Fruit fly (Drosophila melanogaster) whole organism, embryonic: ENCODE results near the gene Syt1.

Source experiments
- Abd-B ChIP-seq: fragments of 200-800 bp; sonication (Bioruptor generic); optimal IDR thresholded peaks from 2 replicates; lab custom pipeline; 2018; ENCODE audit warnings: missing biosample characterization, mild to moderate bottlenecking, missing genetic modification characterization, moderate library complexity
- Atf3 ChIP-seq: fragments of 200-800 bp; sonication (Bioruptor generic); optimal IDR thresholded peaks from 3 replicates; lab custom pipeline; 2016; ENCODE audit warnings: missing biosample characterization, missing genetic modification characterization
- B-H2 ChIP-seq: fragments of 200-800 bp; sonication (Bioruptor generic); optimal IDR thresholded peaks from 2 replicates; lab custom pipeline; 2018; ENCODE audit warnings: missing biosample characterization, mild to moderate bottlenecking, missing genetic modification characterization
- BtbVII ChIP-seq: fragments of 200-800 bp; sonication (Bioruptor generic); optimal IDR thresholded peaks from 3 replicates; lab custom pipeline; 2017; ENCODE audit warnings: missing biosample characterization, mild to moderate bottlenecking, missing genetic modification characterization
- CG10267 ChIP-seq: fragments of 200-800 bp; sonication (Bioruptor generic); optimal IDR thresholded peaks from 2 replicates; lab custom pipeline; 2018; ENCODE audit warnings: missing biosample characterization, mild to moderate bottlenecking, missing genetic modification characterization, moderate library complexity
- CG10462 ChIP-seq: fragments of 200-800 bp; sonication (Bioruptor generic); optimal IDR thresholded peaks from 2 replicates; lab custom pipeline; 2016; ENCODE audit warnings: missing biosample characterization, missing genetic modification characterization
- CG12769 ChIP-seq: fragments of 200-800 bp; sonication (Bioruptor generic); optimal IDR thresholded peaks from 2 replicates; lab custom pipeline; 2019; ENCODE audit warnings: missing biosample characterization, mild to moderate bottlenecking, missing genetic modification characterization, moderate library complexity
- CG13424 ChIP-seq: fragments of 200-800 bp; sonication (Bioruptor generic); optimal IDR thresholded peaks from 2 replicates; lab custom pipeline; 2019; ENCODE audit warnings: missing biosample characterization, mild to moderate bottlenecking, missing genetic modification characterization, moderate library complexity
- CG14050 ChIP-seq: fragments of 200-800 bp; sonication (Bioruptor generic); IDR thresholded peaks from 3 replicates; pipeline ENCODE4 v1.3.6; 2022; ENCODE audit warnings: missing biosample characterization, missing genetic modification characterization
- CG14667 ChIP-seq: fragments of 200-800 bp; sonication (Bioruptor generic); IDR thresholded peaks from 2 replicates; pipeline ENCODE4 v1.3.6; 2022; ENCODE audit warnings: missing biosample characterization, missing genetic modification characterization
- CG16815 ChIP-seq: fragments of 200-800 bp; sonication (Bioruptor generic); optimal IDR thresholded peaks from 3 replicates; lab custom pipeline; 2017; ENCODE audit warnings: missing biosample characterization, mild to moderate bottlenecking, missing genetic modification characterization
- CG17912 ChIP-seq: fragments of 200-800 bp; sonication (Bioruptor generic); optimal IDR thresholded peaks from 2 replicates; lab custom pipeline; 2018; ENCODE audit warnings: missing biosample characterization, mild to moderate bottlenecking, missing genetic modification characterization
- CG18619 ChIP-seq: fragments of 200-800 bp; sonication (Bioruptor generic); optimal IDR thresholded peaks from 3 replicates; lab custom pipeline; 2017; ENCODE audit warnings: missing biosample characterization, mild to moderate bottlenecking, missing genetic modification characterization
- CG2199 ChIP-seq: fragments of 200-800 bp; sonication (Bioruptor generic); IDR thresholded peaks from 3 replicates; pipeline ENCODE4 v1.3.6; 2022; ENCODE audit warnings: missing biosample characterization, missing genetic modification characterization
- CG32772 ChIP-seq: fragments of 200-800 bp; sonication (Bioruptor generic); IDR thresholded peaks from 2 replicates; pipeline ENCODE4 v1.3.6; 2022; ENCODE audit warnings: missing biosample characterization, missing genetic modification characterization
- CG4282 ChIP-seq: fragments of 200-800 bp; sonication (Bioruptor generic); optimal IDR thresholded peaks from 2 replicates; lab custom pipeline; 2016; ENCODE audit warnings: missing biosample characterization, missing genetic modification characterization
- CG43689 ChIP-seq: fragments of 200-800 bp; sonication (Bioruptor generic); IDR thresholded peaks from 2 replicates; pipeline ENCODE4 v1.3.6; 2022; ENCODE audit warnings: missing biosample characterization, missing genetic modification characterization
- CG4730 ChIP-seq: fragments of 200-800 bp; sonication (Bioruptor generic); IDR thresholded peaks from 2 replicates; pipeline ENCODE4 v1.3.6; 2022; ENCODE audit warnings: missing biosample characterization, missing genetic modification characterization
- CG4854 ChIP-seq: fragments of 200-800 bp; sonication (Bioruptor generic); optimal IDR thresholded peaks from 2 replicates; lab custom pipeline; 2016; ENCODE audit warnings: missing biosample characterization, missing genetic modification characterization, inconsistent platforms
- CG6272 ChIP-seq: fragments of 200-800 bp; sonication (Bioruptor generic); IDR thresholded peaks from 2 replicates; pipeline ENCODE4 v1.3.6; 2022; ENCODE audit warnings: missing biosample characterization, missing genetic modification characterization
- CG7786 ChIP-seq: fragments of 200-800 bp; sonication (Bioruptor generic); optimal IDR thresholded peaks from 2 replicates; lab custom pipeline; 2016; ENCODE audit warnings: missing biosample characterization, missing genetic modification characterization
- CkIIα-i1 ChIP-seq: fragments of 200-800 bp; sonication (Bioruptor generic); IDR thresholded peaks from 2 replicates; pipeline ENCODE4 v1.3.6; 2022; ENCODE audit warnings: missing biosample characterization, missing genetic modification characterization
- D ChIP-seq, 2 experiments: fragments of 200-800 bp in 1 of 2; fragments of >200 bp in 1 of 2; sonication (Bioruptor generic) in 1 of 2; optimal IDR thresholded peaks; 2 replicates in 1 of 2; 3 replicates in 1 of 2; lab custom pipeline; 2017; ENCODE audit warnings: mild to moderate bottlenecking in 1 of 2, missing biosample characterization in 1 of 2, missing genetic modification characterization in 1 of 2, missing genetic modification reagents in 1 of 2
- E2f1 ChIP-seq: fragments of 200-800 bp; sonication (Bioruptor generic); IDR thresholded peaks from 2 replicates; pipeline ENCODE4 v1.3.6; 2022; ENCODE audit warnings: missing biosample characterization, missing genetic modification characterization
- E2f2 ChIP-seq: fragments of 200-800 bp; sonication (Bioruptor generic); IDR thresholded peaks from 2 replicates; pipeline ENCODE4 v1.3.6; 2022; ENCODE audit warnings: missing biosample characterization, missing genetic modification characterization
- HLHmδ ChIP-seq: fragments of 200-800 bp; sonication (Bioruptor generic); optimal IDR thresholded peaks from 2 replicates; lab custom pipeline; 2018; ENCODE audit warnings: missing biosample characterization, mild to moderate bottlenecking, missing genetic modification characterization, moderate library complexity
- Hmr ChIP-seq: fragments of 200-800 bp; sonication (Bioruptor generic); optimal IDR thresholded peaks from 3 replicates; lab custom pipeline; 2017; ENCODE audit warnings: mild to moderate bottlenecking, missing biosample characterization, missing genetic modification reagents, missing genetic modification characterization
- Lpt ChIP-seq: fragments of >200 bp; optimal IDR thresholded peaks from 2 replicates; lab custom pipeline; 2018; ENCODE audit warnings: missing biosample characterization, missing genetic modification characterization
- Oaz ChIP-seq: fragments of 200-800 bp; sonication (Bioruptor generic); IDR thresholded peaks from 2 replicates; pipeline ENCODE4 v1.3.6; 2022; ENCODE audit warnings: missing biosample characterization, missing genetic modification characterization
- Ptx1 ChIP-seq: fragments of 200-800 bp; sonication (Bioruptor generic); IDR thresholded peaks from 2 replicates; pipeline ENCODE4 v1.3.6; 2022; ENCODE audit warnings: missing biosample characterization, missing genetic modification characterization
- Ravus ChIP-seq: fragments of 200-800 bp; sonication (Bioruptor generic); IDR thresholded peaks from 2 replicates; pipeline ENCODE4 v1.3.6; 2022; ENCODE audit warnings: missing biosample characterization, missing genetic modification characterization
- Ssrp ChIP-seq: fragments of 200-800 bp; sonication (Bioruptor generic); optimal IDR thresholded peaks from 2 replicates; lab custom pipeline; 2018; ENCODE audit warnings: missing biosample characterization, mild to moderate bottlenecking, missing genetic modification characterization, moderate library complexity
- YL-1 ChIP-seq: fragments of 200-800 bp; sonication (Bioruptor generic); optimal IDR thresholded peaks from 3 replicates; lab custom pipeline; 2017; ENCODE audit warnings: missing biosample characterization, mild to moderate bottlenecking, missing genetic modification characterization
- amos ChIP-seq: fragments of 200-800 bp; sonication (Bioruptor generic); IDR thresholded peaks from 2 replicates; pipeline ENCODE4 v1.3.6; 2022; ENCODE audit warnings: missing biosample characterization, missing genetic modification characterization; ENCODE audit not compliant: partially characterized antibody
- ase ChIP-seq: fragments of 200-800 bp; sonication (Bioruptor generic); IDR thresholded peaks from 3 replicates; pipeline ENCODE4 v1.3.6; 2022; ENCODE audit warnings: missing biosample characterization, missing genetic modification characterization
- bbx ChIP-seq: fragments of 200-800 bp; sonication (Bioruptor generic); IDR thresholded peaks from 2 replicates; pipeline ENCODE4 v1.3.6; 2022; ENCODE audit warnings: missing biosample characterization, missing genetic modification characterization; ENCODE audit not compliant: partially characterized antibody
- bcd ChIP-seq: fragments of 200-800 bp; sonication (Bioruptor generic); optimal IDR thresholded peaks from 2 replicates; lab custom pipeline; 2017; ENCODE audit warnings: missing biosample characterization, mild to moderate bottlenecking, missing genetic modification characterization
- ewg ChIP-seq: fragments of 200-800 bp; sonication (Bioruptor generic); optimal IDR thresholded peaks from 3 replicates; lab custom pipeline; 2017; ENCODE audit warnings: mild to moderate bottlenecking, missing biosample characterization, missing genetic modification reagents, missing genetic modification characterization
- eyg ChIP-seq: fragments of 200-800 bp; sonication (Bioruptor generic); optimal IDR thresholded peaks from 3 replicates; lab custom pipeline; 2016; ENCODE audit warnings: missing biosample characterization, missing genetic modification characterization
- grau ChIP-seq: fragments of 200-800 bp; optimal IDR thresholded peaks from 3 replicates; lab custom pipeline; 2019; ENCODE audit warnings: missing biosample characterization, mild to moderate bottlenecking, missing genetic modification characterization, moderate library complexity
- gt ChIP-seq: fragments of 200-800 bp; sonication (Bioruptor generic); IDR thresholded peaks from 2 replicates; pipeline ENCODE4 v1.3.6; 2022; ENCODE audit warnings: missing biosample characterization, missing genetic modification characterization
- kah ChIP-seq: fragments of 200-800 bp; sonication (Bioruptor generic); optimal IDR thresholded peaks from 2 replicates; lab custom pipeline; 2018; ENCODE audit warnings: missing biosample characterization, mild to moderate bottlenecking, missing genetic modification characterization
- knrl ChIP-seq: fragments of 200-800 bp; sonication (Bioruptor generic); IDR thresholded peaks from 3 replicates; pipeline ENCODE4 v1.3.6; 2022; ENCODE audit warnings: missing biosample characterization, missing genetic modification characterization; ENCODE audit not compliant: partially characterized antibody
- org-1 ChIP-seq: fragments of 200-800 bp; sonication (Bioruptor generic); optimal IDR thresholded peaks from 2 replicates; lab custom pipeline; 2017; ENCODE audit warnings: missing biosample characterization, missing genetic modification characterization
- psq ChIP-seq: fragments of 200-800 bp; sonication (Bioruptor generic); optimal IDR thresholded peaks from 2 replicates; lab custom pipeline; 2017; ENCODE audit warnings: missing biosample characterization, missing genetic modification characterization
- sob ChIP-seq: fragments of 200-800 bp; sonication (Bioruptor generic); IDR thresholded peaks from 2 replicates; pipeline ENCODE4 v1.3.6; 2022; ENCODE audit warnings: missing biosample characterization, missing genetic modification characterization
- unpg ChIP-seq: fragments of 200-800 bp; sonication (Bioruptor generic); optimal IDR thresholded peaks from 3 replicates; lab custom pipeline; 2018; ENCODE audit warnings: missing biosample characterization, mild to moderate bottlenecking, missing genetic modification characterization, moderate library complexity
- usp ChIP-seq: fragments of >200 bp; optimal IDR thresholded peaks from 2 replicates; lab custom pipeline; 2017; ENCODE audit warnings: missing biosample characterization, missing genetic modification characterization
- wor ChIP-seq: fragments of 200-800 bp; sonication (Bioruptor generic); IDR thresholded peaks from 2 replicates; pipeline ENCODE4 v1.3.6; 2022; ENCODE audit warnings: missing biosample characterization, missing genetic modification characterization

Syt1 gene

dm6 chr2L:2754437-2755322, 45.1 kb downstream of the Syt1 start (continued):
- no peak for TF ChIP-seq E2f1 (GFP tag; lab: Robert Waterston, UW)
- TF ChIP-seq Ravus (GFP tag; lab: Robert Waterston, UW), result no peak
- peak; percentile 59 for TF ChIP-seq CG10462 (GFP tag; lab: Kevin White, UChicago)
- no peak for TF ChIP-seq CG43689 (GFP tag; lab: Robert Waterston, UW)
- TF ChIP-seq Lpt, result no peak
- TF ChIP-seq CG2199, result no peak
- peak; percentile 86 for TF ChIP-seq grau (tag; lab: Kevin White, UChicago)
- TF ChIP-seq CG7786, result peak; percentile 66
- TF ChIP-seq CG4730 (GFP tag; lab: Robert Waterston, UW), result no peak
- peak; percentile 78 for TF ChIP-seq unpg (GFP tag; lab: Kevin White, UChicago)
- peak; percentile 27 for TF ChIP-seq D (optimal IDR thresholded peaks at IDR 0.05; lab: Kevin White, UChicago)
- TF ChIP-seq D (GFP tag; optimal IDR thresholded peaks at IDR 0.05; lab: Kevin White, UChicago), result peak; percentile 78
- peak; percentile 41 for TF ChIP-seq CG16815 (GFP tag; lab: Kevin White, UChicago)
- no peak for TF ChIP-seq Atf3 (GFP tag; lab: Kevin White, UChicago)
- peak; percentile 83 for TF ChIP-seq bcd
- TF ChIP-seq HLHmδ, result peak; percentile 82
- no peak for TF ChIP-seq Ptx1 (GFP tag; lab: Robert Waterston, UW)
- TF ChIP-seq amos (GFP tag; lab: Robert Waterston, UW), result no peak
- peak; percentile 83 for TF ChIP-seq CG18619 (GFP tag; lab: Kevin White, UChicago)
- TF ChIP-seq ewg, result peak; percentile 46
- TF ChIP-seq kah (GFP tag; lab: Kevin White, UChicago), result peak; percentile 37
- TF ChIP-seq ase, result no peak
- no peak for TF ChIP-seq CkIIα-i1 (GFP tag; lab: Robert Waterston, UW)
- TF ChIP-seq CG32772, result no peak
- TF ChIP-seq usp (GFP tag; lab: Kevin White, UChicago), result no peak
- no peak for TF ChIP-seq E2f2 (GFP tag; lab: Robert Waterston, UW)
- peak; percentile 75 for TF ChIP-seq CG17912 (GFP tag; lab: Kevin White, UChicago)
- TF ChIP-seq Abd-B (GFP tag; lab: Kevin White, UChicago), result peak; percentile 57
- TF ChIP-seq CG6272, result no peak
- no peak for TF ChIP-seq wor (GFP tag; lab: Robert Waterston, UW)
- TF ChIP-seq gt (GFP tag; lab: Robert Waterston, UW), result no peak
- TF ChIP-seq CG14050, result no peak
- no peak for TF ChIP-seq knrl (GFP tag; lab: Robert Waterston, UW)
- peak; percentile 51 for TF ChIP-seq psq (GFP tag; lab: Kevin White, UChicago)
- TF ChIP-seq Hmr (GFP tag; lab: Kevin White, UChicago), result peak; percentile 86
- peak; percentile 31 for TF ChIP-seq eyg
- no peak for TF ChIP-seq Oaz
- TF ChIP-seq sob (GFP tag; lab: Robert Waterston, UW), result no peak
- no peak for TF ChIP-seq CG14667 (GFP tag; lab: Robert Waterston, UW)
- TF ChIP-seq YL-1 (GFP tag; lab: Kevin White, UChicago), result peak; percentile 76
- peak; percentile 65 for TF ChIP-seq B-H2 (GFP tag; lab: Kevin White, UChicago)
- TF ChIP-seq CG10267, result peak; percentile 71
- no peak for TF ChIP-seq bbx (GFP tag; lab: Robert Waterston, UW)
- TF ChIP-seq BtbVII (GFP tag; lab: Kevin White, UChicago), result peak; percentile 93
- peak; percentile 76 for TF ChIP-seq Ssrp
- TF ChIP-seq CG13424 (tag; lab: Kevin White, UChicago), result peak; percentile 87
- peak; percentile 85 for TF ChIP-seq org-1 (GFP tag; lab: Kevin White, UChicago)
- TF ChIP-seq CG4282, result no peak
- TF ChIP-seq CG12769, result peak; percentile 62
- TF ChIP-seq CG4854, result peak; percentile 50
